Fruit fly (Drosophila melanogaster): ENCODE data around the gene CG11586.

Gene CG11586

DNA sequence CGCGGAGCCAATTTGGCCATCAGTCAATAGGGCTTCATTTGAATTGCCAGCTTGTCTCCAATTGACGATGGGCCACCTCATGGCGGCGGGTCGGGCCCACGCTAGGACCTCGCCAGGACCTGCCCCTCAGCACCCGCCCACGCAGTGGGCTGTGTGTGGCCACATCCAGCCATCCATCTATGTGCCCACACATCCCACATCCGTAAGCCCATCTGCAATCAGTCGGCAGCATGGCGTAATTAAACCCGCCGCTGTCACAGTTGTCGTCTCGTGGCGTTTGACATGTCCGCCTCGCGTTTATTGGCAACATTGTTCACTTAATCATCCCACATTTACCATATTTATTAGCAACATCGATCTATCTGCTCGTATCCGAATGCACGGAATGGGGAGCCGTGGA is 24.1 kb downstream of the CG11586 start:
- TF ChIP-seq CG9705 (GFP tag; optimal IDR thresholded peaks at IDR 0.05): no peak
- TF ChIP-seq fru (GFP tag; optimal IDR thresholded peaks at IDR 0.05): no peak
- no peak for TF ChIP-seq ey (GFP tag; optimal IDR thresholded peaks at IDR 0.05)
- no peak for TF ChIP-seq Dfd (GFP tag; optimal IDR thresholded peaks at IDR 0.05)
- TF ChIP-seq dmrt93B (GFP tag; optimal IDR thresholded peaks at IDR 0.05): no peak
- TF ChIP-seq psq (GFP tag; optimal IDR thresholded peaks at IDR 0.05): no peak
- no peak for TF ChIP-seq Hnf4 (GFP tag; optimal IDR thresholded peaks at IDR 0.05)
- no peak for TF ChIP-seq lola (GFP tag; optimal IDR thresholded peaks at IDR 0.05)
- no peak for TF ChIP-seq br (GFP tag; optimal IDR thresholded peaks at IDR 0.05)
- no peak for TF ChIP-seq Hr83 (GFP tag; optimal IDR thresholded peaks at IDR 0.05; ENCODE audit: poor library complexity, severe bottlenecking)
- no peak for TF ChIP-seq HLH106 (tag; optimal IDR thresholded peaks at IDR 0.05)
- TF ChIP-seq N (GFP tag; optimal IDR thresholded peaks at IDR 0.05): no peak

DNA sequence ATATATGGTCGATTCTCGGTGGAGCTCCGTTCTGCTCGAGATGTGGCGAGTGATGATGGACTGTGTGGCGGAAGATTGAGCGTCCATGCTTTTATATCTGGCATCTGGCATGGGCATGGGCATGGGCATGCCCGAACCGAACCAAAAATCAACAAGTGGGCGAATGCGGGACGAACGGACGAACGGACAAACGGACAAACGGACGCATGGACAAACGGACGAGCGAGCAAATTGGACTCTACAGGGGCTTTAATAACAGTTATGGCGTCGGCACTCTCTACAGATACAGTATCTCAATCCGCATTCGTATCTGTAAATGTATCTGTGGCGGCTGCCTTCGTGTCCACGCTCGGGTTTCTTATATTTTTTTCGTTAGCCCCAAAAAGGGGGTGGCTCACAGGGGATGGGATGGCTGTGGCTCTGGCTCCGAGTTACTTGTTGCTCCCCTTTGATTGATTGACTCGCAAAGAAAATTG is 26.1 kb downstream of the CG11586 start, which contains the start of gene ImpL2:
ImpL2 (minus strand) TSS at position 51 of the 476 bp plus-strand sequence.
- no peak for TF ChIP-seq foxo (GFP tag; optimal IDR thresholded peaks at IDR 0.05)
- no peak for TF ChIP-seq dl (GFP tag; optimal IDR thresholded peaks at IDR 0.05; ENCODE audit: insufficient read depth in 1 of 2, partially characterized antibody in 2 of 2)
- no peak for TF ChIP-seq HLH106 (tag; optimal IDR thresholded peaks at IDR 0.05)
- TF ChIP-seq Jra (GFP tag; optimal IDR thresholded peaks at IDR 0.05): no peak
- no peak for TF ChIP-seq OdsH (GFP tag; optimal IDR thresholded peaks at IDR 0.05)
- no peak for TF ChIP-seq CG32264 (GFP tag; optimal IDR thresholded peaks at IDR 0.05)
- TF ChIP-seq Sp1 (GFP tag; optimal IDR thresholded peaks at IDR 0.05): no peak
- no peak for TF ChIP-seq Rel (GFP tag; optimal IDR thresholded peaks at IDR 0.05)
- TF ChIP-seq Rel (tag; optimal IDR thresholded peaks at IDR 0.05): no peak
- TF ChIP-seq psq (GFP tag; optimal IDR thresholded peaks at IDR 0.05): no peak
- TF ChIP-seq rgr (GFP tag; optimal IDR thresholded peaks at IDR 0.05): no peak
- TF ChIP-seq lola (GFP tag; optimal IDR thresholded peaks at IDR 0.05): no peak
- no peak for TF ChIP-seq tai (GFP tag; optimal IDR thresholded peaks at IDR 0.05)
- no peak for TF ChIP-seq Abd-B (GFP tag; optimal IDR thresholded peaks at IDR 0.05)
- TF ChIP-seq sv (GFP tag; optimal IDR thresholded peaks at IDR 0.05): no peak
- no peak for TF ChIP-seq dsf (GFP tag; optimal IDR thresholded peaks at IDR 0.05; ENCODE audit: borderline replicate concordance)
- TF ChIP-seq fru (GFP tag; optimal IDR thresholded peaks at IDR 0.05): no peak
- TF ChIP-seq GATAd (GFP tag; optimal IDR thresholded peaks at IDR 0.05): no peak
- no peak for TF ChIP-seq h (GFP tag; optimal IDR thresholded peaks at IDR 0.05)
- no peak for TF ChIP-seq N (GFP tag; optimal IDR thresholded peaks at IDR 0.05)

DNA sequence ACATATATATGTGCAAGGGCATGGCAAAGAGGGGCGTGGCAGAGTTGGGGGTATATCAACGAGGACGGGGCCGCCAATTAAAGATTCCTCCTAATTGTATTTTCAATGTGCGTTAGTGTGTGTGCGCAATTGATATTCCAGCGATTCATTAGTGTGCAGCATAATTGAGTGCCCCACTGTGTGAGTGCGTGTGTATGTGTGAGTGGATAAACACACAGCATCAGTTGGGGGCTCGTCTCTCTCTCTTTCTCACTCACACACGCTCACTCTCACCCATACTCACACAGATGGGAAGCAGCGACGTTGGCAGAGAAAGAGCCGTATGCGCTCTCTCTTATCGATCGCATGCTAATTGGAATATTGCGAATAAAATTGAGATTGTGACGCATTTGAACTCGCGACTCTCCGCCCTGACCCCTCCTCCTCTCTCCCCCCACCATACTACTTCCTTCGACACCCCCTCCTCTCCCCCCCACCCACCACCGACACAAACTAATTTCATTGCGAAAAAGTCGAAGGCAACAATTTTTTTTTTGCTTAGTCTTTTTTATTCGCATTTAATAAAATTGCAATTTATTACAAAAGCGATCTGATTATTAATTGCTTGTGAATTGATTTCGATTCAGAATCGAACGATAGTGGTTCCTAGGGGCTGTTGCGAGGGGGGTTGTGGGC is 28.5 kb downstream of the CG11586 start:
- no peak for TF ChIP-seq OdsH (GFP tag; optimal IDR thresholded peaks at IDR 0.05)
- TF ChIP-seq dl (GFP tag; optimal IDR thresholded peaks at IDR 0.05; ENCODE audit: insufficient read depth in 1 of 2, partially characterized antibody in 2 of 2): peak in 1 of 2 experiments; percentile 21
- TF ChIP-seq Rel (GFP tag; optimal IDR thresholded peaks at IDR 0.05): no peak
- peak; percentile 2 for TF ChIP-seq Rel (tag; optimal IDR thresholded peaks at IDR 0.05)
- peak; percentile 11 for TF ChIP-seq Vsx2 (GFP tag; optimal IDR thresholded peaks at IDR 0.05; ENCODE audit: partially characterized antibody)
- no peak for TF ChIP-seq Myc (optimal IDR thresholded peaks at IDR 0.05)
- peak; percentile 38 for TF ChIP-seq Dif (GFP tag; optimal IDR thresholded peaks at IDR 0.05; ENCODE audit: partially characterized antibody)
- TF ChIP-seq N (GFP tag; optimal IDR thresholded peaks at IDR 0.05): peak; percentile 64
- no peak for TF ChIP-seq sv (GFP tag; optimal IDR thresholded peaks at IDR 0.05)

DNA sequence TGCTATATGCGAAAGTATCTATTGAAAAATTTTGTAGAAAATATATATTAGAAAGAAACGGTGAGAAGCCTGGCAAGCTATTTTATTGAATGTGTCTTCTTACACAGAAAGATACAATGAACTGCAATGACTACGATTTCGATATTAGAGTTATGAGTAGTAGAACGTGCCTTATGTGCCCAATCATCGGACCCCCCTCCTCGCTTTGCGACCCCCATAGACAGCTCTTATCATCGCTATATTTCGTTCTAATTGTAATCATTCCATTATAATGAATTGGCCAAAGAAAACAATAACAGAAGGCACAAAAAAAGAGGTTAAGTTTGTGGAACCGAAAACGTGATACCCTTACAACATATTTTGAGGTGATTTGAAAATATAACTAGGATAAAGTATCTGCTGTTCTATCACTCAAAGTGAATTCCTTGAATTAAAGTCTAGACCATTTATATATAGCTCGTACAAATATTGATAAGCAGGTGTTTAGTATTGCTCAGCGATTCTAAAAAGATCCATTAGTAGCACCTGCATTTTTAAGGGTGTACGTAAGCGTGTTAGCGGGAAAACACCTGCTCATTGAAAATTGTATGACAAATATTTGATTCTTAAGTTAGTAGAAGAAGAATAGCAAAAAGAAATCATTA is 29.4 kb downstream of the CG11586 start:
- TF ChIP-seq fru (GFP tag; optimal IDR thresholded peaks at IDR 0.05): peak; percentile 23
- TF ChIP-seq ey (GFP tag; optimal IDR thresholded peaks at IDR 0.05): peak; percentile 15
- TF ChIP-seq Vsx2 (GFP tag; optimal IDR thresholded peaks at IDR 0.05; ENCODE audit: partially characterized antibody): no peak
- TF ChIP-seq pan (optimal IDR thresholded peaks at IDR 0.05): no peak
- TF ChIP-seq lola (GFP tag; optimal IDR thresholded peaks at IDR 0.05): no peak
- no peak for TF ChIP-seq foxo (GFP tag; optimal IDR thresholded peaks at IDR 0.05)
- peak; percentile 43 for TF ChIP-seq h (GFP tag; optimal IDR thresholded peaks at IDR 0.05)
- TF ChIP-seq woc (GFP tag; optimal IDR thresholded peaks at IDR 0.05): no peak

Measured in whole organism, wandering third instar larva.